Worm (Caenorhabditis elegans) whole organism, dauer: ENCODE data around the gene nlp-21.

ENCODE experiments used
- unc-62 ChIP-seq: sonication (generic microtip); optimal IDR thresholded peaks from 2 replicates; lab custom pipeline; 2017; ENCODE audit warnings: missing biosample characterization, missing genetic modification reagents, missing genetic modification characterization

nlp-21 gene

ce11 chrIII:11378910-11379309, 14.2 kb downstream of the nlp-21 start:
- no peak for TF ChIP-seq unc-62 (GFP tag; lab: Kevin White, UChicago)

ce11 chrIII:11378450-11378849, 14.6 kb downstream of the nlp-21 start:
- TF ChIP-seq unc-62 (GFP tag; lab: Kevin White, UChicago): no peak

- no peak for TF ChIP-seq unc-62 (GFP tag; lab: Kevin White, UChicago)
These were observed 15.2 kb downstream of the nlp-21 start, which contains the start of gene dpy-18 for ce11 chrIII:11377880-11378279. Gene dpy-18, minus strand, starts transcription at chrIII:11377980.

ce11 chrIII:11372199-11372938, 20.7 kb downstream of the nlp-21 start:
- no peak for TF ChIP-seq unc-62 (GFP tag; lab: Kevin White, UChicago)

- TF ChIP-seq unc-62 (GFP tag; lab: Kevin White, UChicago): no peak
These were observed 21.4 kb downstream of the nlp-21 start, which contains the start of gene tba-7 for ce11 chrIII:11371688-11372087. Gene tba-7, minus strand, starts transcription at chrIII:11371788.

ce11 chrIII:11371236-11371635, 21.8 kb downstream of the nlp-21 start:
- TF ChIP-seq unc-62 (GFP tag; lab: Kevin White, UChicago): no peak

ce11 chrIII:11366467-11366866, 26.6 kb downstream of the nlp-21 start, which contains the start of gene T28D6.3:
Gene T28D6.3, plus strand, starts transcription at chrIII:11366767.
- no peak for TF ChIP-seq unc-62 (GFP tag; lab: Kevin White, UChicago)

- no peak for TF ChIP-seq unc-62 (GFP tag; lab: Kevin White, UChicago)
These were observed 30.1 kb downstream of the nlp-21 start for ce11 chrIII:11362915-11363314.

- TF ChIP-seq unc-62 (GFP tag; lab: Kevin White, UChicago): no peak
These were observed 31.7 kb downstream of the nlp-21 start for ce11 chrIII:11361394-11361793.

ce11 chrIII:11360156-11360555, 32.9 kb downstream of the nlp-21 start, which contains the start of gene T28D6.4:
Gene T28D6.4, plus strand, starts transcription at chrIII:11360456.
- no peak for TF ChIP-seq unc-62 (GFP tag; lab: Kevin White, UChicago)

ce11 chrIII:11359422-11359821, 33.6 kb downstream of the nlp-21 start:
- no peak for TF ChIP-seq unc-62 (GFP tag; lab: Kevin White, UChicago)

ce11 chrIII:11358273-11358672, 34.8 kb downstream of the nlp-21 start:
- no peak for TF ChIP-seq unc-62 (GFP tag; lab: Kevin White, UChicago)

ce11 chrIII:11357418-11357817, 35.6 kb downstream of the nlp-21 start:
- TF ChIP-seq unc-62 (GFP tag; lab: Kevin White, UChicago): no peak

- TF ChIP-seq unc-62 (GFP tag; lab: Kevin White, UChicago): no peak
These were observed 37.2 kb downstream of the nlp-21 start for ce11 chrIII:11355758-11356323.

- TF ChIP-seq unc-62 (GFP tag; lab: Kevin White, UChicago): no peak
These were observed 39.6 kb downstream of the nlp-21 start for ce11 chrIII:11353499-11353898.

- no peak for TF ChIP-seq unc-62 (GFP tag; lab: Kevin White, UChicago)
These were observed 40.2 kb downstream of the nlp-21 start for ce11 chrIII:11352840-11353239.
